Worm (Caenorhabditis elegans) whole organism, L3 larva: ENCODE data around the gene rpl-10.

Source experiments
- ZK546.5 ChIP-seq: sonication (generic microtip); optimal IDR thresholded peaks from 2 replicates; lab custom pipeline; 2017; ENCODE audit warnings: missing biosample characterization, missing genetic modification characterization
- aly-2 ChIP-seq: fragments of 150-350 bp; optimal IDR thresholded peaks from 2 replicates; lab custom pipeline; 2014; ENCODE audit warnings: missing biosample characterization, missing genetic modification characterization
- ceh-16 ChIP-seq: sonication (generic microtip); optimal IDR thresholded peaks from 2 replicates; lab custom pipeline; 2017; ENCODE audit warnings: missing biosample characterization, missing genetic modification characterization
- ceh-28 ChIP-seq: fragments of 150-350 bp; optimal IDR thresholded peaks from 2 replicates; lab custom pipeline; 2014; ENCODE audit warnings: missing biosample characterization, missing genetic modification reagents, missing genetic modification characterization
- ceh-9 ChIP-seq: sonication (generic microtip); optimal IDR thresholded peaks from 2 replicates; lab custom pipeline; 2018; ENCODE audit warnings: missing biosample characterization, missing genetic modification characterization
- daf-12 ChIP-seq: fragments of 150-350 bp; optimal IDR thresholded peaks from 2 replicates; lab custom pipeline; 2014; ENCODE audit warnings: missing biosample characterization, missing genetic modification reagents, missing genetic modification characterization
- elt-2 ChIP-seq: sonication (generic microtip); optimal IDR thresholded peaks from 2 replicates; lab custom pipeline; 2016; ENCODE audit warnings: missing genetic modification reagents, mild to moderate bottlenecking, missing genetic modification characterization, missing compliant biosample characterization
- elt-3 ChIP-seq, 3 experiments: fragments of 150-350 bp in 1 of 3; sonication (generic microtip) in 2 of 3; optimal IDR thresholded peaks; 2 replicates in 2 of 3; 4 replicates in 1 of 3; lab custom pipeline; 2014 to 2017; ENCODE audit warnings: missing biosample characterization in 3 of 3, missing genetic modification characterization in 3 of 3
- fkh-10 ChIP-seq: sonication (generic microtip); optimal IDR thresholded peaks from 2 replicates; lab custom pipeline; 2017; ENCODE audit warnings: missing biosample characterization, missing genetic modification reagents, missing genetic modification characterization
- fkh-2 ChIP-seq: fragments of 150-350 bp; optimal IDR thresholded peaks from 2 replicates; lab custom pipeline; 2014; ENCODE audit warnings: missing biosample characterization, missing genetic modification reagents, missing genetic modification characterization
- fos-1 ChIP-seq: fragments of 150-350 bp; optimal IDR thresholded peaks from 2 replicates; lab custom pipeline; 2014; ENCODE audit warnings: missing biosample characterization, missing genetic modification characterization
- hmg-11 ChIP-seq: sonication (generic microtip); optimal IDR thresholded peaks from 2 replicates; lab custom pipeline; 2016; ENCODE audit warnings: missing genetic modification characterization, missing compliant biosample characterization
- jun-1 ChIP-seq: fragments of 150-350 bp; optimal IDR thresholded peaks from 2 replicates; lab custom pipeline; 2014; ENCODE audit warnings: missing biosample characterization, missing genetic modification reagents, missing genetic modification characterization
- lin-15B ChIP-seq: fragments of 150-350 bp; optimal IDR thresholded peaks from 2 replicates; lab custom pipeline; 2014; ENCODE audit warnings: missing biosample characterization, missing genetic modification characterization
- lin-39 ChIP-seq: fragments of 150-350 bp; optimal IDR thresholded peaks from 2 replicates; lab custom pipeline; 2018; ENCODE audit warnings: missing biosample characterization, missing genetic modification reagents, missing genetic modification characterization
- lsy-12 ChIP-seq: sonication (generic microtip); optimal IDR thresholded peaks from 2 replicates; lab custom pipeline; 2016; ENCODE audit warnings: mild to moderate bottlenecking, missing genetic modification characterization, missing compliant biosample characterization
- mdl-1 ChIP-seq: fragments of 150-350 bp; optimal IDR thresholded peaks from 2 replicates; lab custom pipeline; 2014; ENCODE audit warnings: missing biosample characterization, missing genetic modification characterization
- mml-1 ChIP-seq: fragments of 150-350 bp; sonication (generic microtip); optimal IDR thresholded peaks from 3 replicates; lab custom pipeline; 2014; ENCODE audit warnings: missing biosample characterization, missing genetic modification characterization
- nfya-1 ChIP-seq: sonication (generic microtip); optimal IDR thresholded peaks from 2 replicates; lab custom pipeline; 2017; ENCODE audit warnings: missing genetic modification characterization, mild to moderate bottlenecking, missing compliant biosample characterization, antibody characterized with exemption, moderate library complexity; ENCODE audit not compliant: insufficient read depth
- nhr-11 ChIP-seq: fragments of 150-350 bp; optimal IDR thresholded peaks from 2 replicates; lab custom pipeline; 2014; ENCODE audit warnings: missing biosample characterization, missing genetic modification characterization
- nhr-23 ChIP-seq: fragments of 150-350 bp; optimal IDR thresholded peaks from 2 replicates; lab custom pipeline; 2014; ENCODE audit warnings: missing biosample characterization, missing genetic modification reagents, missing genetic modification characterization
- nhr-237 ChIP-seq: fragments of 150-350 bp; optimal IDR thresholded peaks from 2 replicates; lab custom pipeline; 2014; ENCODE audit warnings: missing biosample characterization, missing genetic modification characterization
- nhr-25 ChIP-seq: sonication (generic microtip); optimal IDR thresholded peaks from 2 replicates; lab custom pipeline; 2017; ENCODE audit warnings: missing biosample characterization, missing genetic modification characterization
- nhr-28 ChIP-seq: fragments of 150-350 bp; optimal IDR thresholded peaks from 2 replicates; lab custom pipeline; 2014; ENCODE audit warnings: missing biosample characterization, missing genetic modification characterization
- nhr-43 ChIP-seq: sonication (generic microtip); optimal IDR thresholded peaks from 2 replicates; lab custom pipeline; 2016; ENCODE audit warnings: mild to moderate bottlenecking, missing genetic modification characterization, missing compliant biosample characterization; ENCODE audit not compliant: poor library complexity, severe bottlenecking
- nhr-76 ChIP-seq: fragments of 150-350 bp; sonication (generic microtip); optimal IDR thresholded peaks from 5 replicates; lab custom pipeline; 2014; ENCODE audit warnings: missing biosample characterization, missing genetic modification characterization
- nhr-77 ChIP-seq: fragments of 150-350 bp; optimal IDR thresholded peaks from 2 replicates; lab custom pipeline; 2014; ENCODE audit warnings: missing biosample characterization, missing genetic modification characterization
- pha-4 ChIP-seq: fragments of 150-350 bp; optimal IDR thresholded peaks from 2 replicates; lab custom pipeline; 2014; ENCODE audit warnings: missing biosample characterization, missing genetic modification reagents, missing genetic modification characterization
- pqm-1 ChIP-seq: fragments of 150-350 bp; optimal IDR thresholded peaks from 2 replicates; lab custom pipeline; 2017; ENCODE audit warnings: missing biosample characterization, missing genetic modification characterization, inconsistent platforms
- sea-2 ChIP-seq: fragments of 150-350 bp; sonication (generic microtip); optimal IDR thresholded peaks from 4 replicates; lab custom pipeline; 2014; ENCODE audit warnings: missing biosample characterization, missing genetic modification reagents, missing genetic modification characterization
- skn-1 ChIP-seq: fragments of 150-350 bp; optimal IDR thresholded peaks from 2 replicates; lab custom pipeline; 2014; ENCODE audit warnings: missing biosample characterization, missing genetic modification characterization
- snpc-4 ChIP-seq: fragments of 150-350 bp; optimal IDR thresholded peaks from 2 replicates; lab custom pipeline; 2014; ENCODE audit warnings: missing biosample characterization, missing genetic modification characterization
- tbx-2 ChIP-seq: sonication (generic microtip); optimal IDR thresholded peaks from 2 replicates; lab custom pipeline; 2016; ENCODE audit warnings: mild to moderate bottlenecking, missing genetic modification characterization, missing compliant biosample characterization
- unc-62 ChIP-seq: fragments of 150-350 bp; sonication (generic microtip); optimal IDR thresholded peaks from 4 replicates; lab custom pipeline; 2014; ENCODE audit warnings: missing biosample characterization, missing genetic modification reagents, missing genetic modification characterization

rpl-10 gene

ce11 chrII:8143278-8143931, at the start of gene rpl-10, which contains the start of gene ints-11:
TSS of gene rpl-10 (plus strand) at chrII:8143881.
TSS of gene ints-11 (minus strand) at chrII:8143478.
- TF ChIP-seq mml-1 (tag; lab: Kevin White, UChicago) (no peak), nhr-23 (tag; lab: Kevin White, UChicago) (peak; percentile 71), daf-12 (tag; lab: Kevin White, UChicago) (no peak), lin-15B (tag; lab: Kevin White, UChicago) (peak; percentile 84), fkh-2 (tag; lab: Kevin White, UChicago) (no peak), pqm-1 (no peak), ZK546.5 (tag; lab: Kevin White, UChicago) (no peak), fos-1 (tag; lab: Kevin White, UChicago) (no peak), nhr-43 (tag; lab: Kevin White, UChicago) (no peak), ceh-28 (tag; lab: Kevin White, UChicago) (no peak), ceh-9 (tag; lab: Kevin White, UChicago) (no peak), elt-2 (tag; lab: Kevin White, UChicago) (peak; percentile 31), snpc-4 (tag; lab: Kevin White, UChicago) (peak; percentile 23), skn-1 (tag; lab: Kevin White, UChicago) (no peak), nhr-11 (tag; lab: Kevin White, UChicago) (no peak), sea-2 (GFP tag; lab: Kevin White, UChicago) (no peak), nhr-25 (tag; lab: Kevin White, UChicago) (peak; percentile 45), hmg-11 (tag; lab: Kevin White, UChicago) (peak; percentile 44), pha-4 (tag; lab: Kevin White, UChicago) (peak; percentile 81), lin-39 (tag; lab: Kevin White, UChicago) (peak; percentile 29), nfya-1 (peak; percentile 86), jun-1 (tag; lab: Kevin White, UChicago) (no peak)
- TF ChIP-seq, all 47 proteins: peak for 9

DNA sequence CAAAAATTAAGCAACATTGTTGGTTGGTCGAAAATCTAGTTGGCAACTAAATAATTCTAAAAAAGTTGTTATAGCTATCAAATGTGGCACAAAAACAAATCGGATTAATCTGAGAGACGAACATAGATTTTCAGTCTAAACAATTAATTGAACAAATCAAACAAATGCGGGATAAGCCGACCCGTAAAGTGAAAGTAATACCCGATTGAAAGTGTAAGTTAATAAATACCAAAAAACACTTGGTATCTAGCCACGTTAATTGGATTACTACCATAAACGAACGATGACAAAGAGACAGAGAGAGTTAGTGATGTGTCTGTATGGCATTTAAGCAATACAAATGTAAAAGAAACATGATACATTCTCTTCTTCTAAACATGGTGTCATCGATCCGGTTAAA, 49.8 kb upstream of the rpl-10 start:
- TF ChIP-seq ceh-16 (tag; lab: Kevin White, UChicago): no peak
- TF ChIP-seq nhr-77 (tag; lab: Kevin White, UChicago): no peak
- TF ChIP-seq nhr-25 (tag; lab: Kevin White, UChicago): peak; percentile 41
- TF ChIP-seq ZK546.5 (tag; lab: Kevin White, UChicago): no peak
- no peak for TF ChIP-seq unc-62
- no peak for TF ChIP-seq nhr-11 (tag; lab: Kevin White, UChicago)
- no peak for TF ChIP-seq lsy-12 (tag; lab: Kevin White, UChicago)

DNA sequence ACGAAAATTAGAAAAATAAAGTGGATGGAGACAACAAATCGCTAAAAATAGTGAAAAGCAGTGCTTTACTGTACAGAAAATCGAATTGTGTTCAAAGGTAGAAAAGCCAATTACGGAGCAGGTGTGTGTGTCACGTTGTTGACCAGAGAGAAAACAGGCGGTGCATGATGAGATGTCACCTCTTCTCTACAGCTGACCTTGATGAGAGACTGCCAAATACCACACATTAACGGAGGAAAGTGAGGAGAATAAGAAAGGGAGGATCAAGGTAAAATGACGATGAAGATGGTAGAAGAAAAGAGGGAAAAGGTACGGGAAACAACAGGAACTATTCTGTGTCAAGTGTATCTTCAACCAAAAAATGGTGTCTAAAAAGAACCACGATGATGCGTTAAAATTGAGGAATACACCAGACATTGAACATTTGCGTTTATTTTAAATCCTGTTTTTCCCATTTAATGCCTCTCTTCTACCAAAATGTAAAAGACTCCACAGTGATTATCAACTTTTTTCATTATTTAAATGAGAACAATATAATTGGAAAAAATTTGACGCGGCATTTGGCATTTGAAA, 44.4 kb upstream of the rpl-10 start:
- no peak for TF ChIP-seq nhr-237 (tag; lab: Kevin White, UChicago)
- TF ChIP-seq nhr-25 (tag; lab: Kevin White, UChicago): peak; percentile 66
- peak; percentile 23 for TF ChIP-seq nhr-23 (tag; lab: Kevin White, UChicago)
- TF ChIP-seq, all 47 proteins: peak for 2

DNA sequence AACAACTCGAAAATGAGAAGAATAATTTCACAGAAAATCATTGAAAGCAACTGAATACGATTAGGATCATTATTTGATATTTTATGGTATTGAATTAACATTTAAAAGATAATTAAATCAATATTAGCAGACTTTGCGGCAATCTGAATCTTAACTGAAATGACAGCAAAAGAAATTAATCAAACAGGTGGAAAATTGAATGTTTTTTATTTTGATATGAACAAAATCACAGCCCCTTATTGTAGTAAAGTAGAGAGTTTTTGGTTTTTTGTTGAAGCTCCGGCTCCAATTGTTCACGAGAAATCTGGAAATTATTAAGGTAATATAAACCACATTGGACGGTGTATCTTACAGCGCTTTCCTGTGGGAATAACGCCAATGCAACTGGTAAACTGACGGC, 41.6 kb upstream of the rpl-10 start, which contains the start of gene sre-2:
sre-2 (minus strand) TSS at position 101 of the 400 bp plus-strand sequence.
- TF ChIP-seq fkh-10 (GFP tag; lab: Kevin White, UChicago): no peak
- no peak for TF ChIP-seq unc-62
- TF ChIP-seq lin-15B (tag; lab: Kevin White, UChicago): no peak
- TF ChIP-seq nhr-28: no peak
- TF ChIP-seq nhr-11 (tag; lab: Kevin White, UChicago): no peak
- TF ChIP-seq pqm-1: no peak
- TF ChIP-seq jun-1 (tag; lab: Kevin White, UChicago): no peak
- TF ChIP-seq nhr-77 (tag; lab: Kevin White, UChicago): no peak
- TF ChIP-seq nhr-76 (tag; lab: Kevin White, UChicago): no peak
- TF ChIP-seq skn-1 (tag; lab: Kevin White, UChicago): no peak

DNA sequence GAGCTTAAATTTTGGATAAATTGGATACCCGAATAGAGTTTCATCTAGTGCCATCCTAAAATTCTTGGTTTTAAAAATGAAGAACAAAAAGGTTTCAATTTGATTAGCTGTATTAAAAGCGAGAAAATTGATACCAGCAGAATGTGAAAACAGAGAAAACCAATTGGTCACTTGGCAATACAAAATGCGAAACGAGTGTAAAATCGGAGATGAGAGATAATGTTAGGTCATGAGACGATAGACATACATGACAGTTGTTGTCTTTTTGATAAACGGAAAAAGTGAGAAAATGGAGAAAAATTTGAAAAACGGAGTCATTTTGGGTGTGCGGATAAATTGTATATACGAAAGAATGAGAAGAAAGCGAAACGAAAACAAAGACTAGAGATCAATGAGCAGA, 38.7 kb upstream of the rpl-10 start, which contains the start of gene sfxn-5:
sfxn-5 (minus strand) TSS at position 55 of the 400 bp plus-strand sequence.
- no peak for TF ChIP-seq aly-2 (tag; lab: Kevin White, UChicago)
- TF ChIP-seq tbx-2 (tag; lab: Kevin White, UChicago): no peak
- no peak for TF ChIP-seq nhr-77 (tag; lab: Kevin White, UChicago)
- TF ChIP-seq ceh-9 (tag; lab: Kevin White, UChicago): no peak
- TF ChIP-seq lsy-12 (tag; lab: Kevin White, UChicago): no peak
- TF ChIP-seq nfya-1: peak; percentile 33
- TF ChIP-seq mdl-1 (tag; lab: Kevin White, UChicago): no peak
- TF ChIP-seq mml-1 (tag; lab: Kevin White, UChicago): no peak
- TF ChIP-seq elt-3 (tag; optimal IDR thresholded peaks at IDR 0.05; lab: Kevin White, UChicago): no peak
- TF ChIP-seq pha-4 (tag; lab: Kevin White, UChicago): no peak
- peak; percentile 17 for TF ChIP-seq elt-2 (tag; lab: Kevin White, UChicago)
- no peak for TF ChIP-seq snpc-4 (tag; lab: Kevin White, UChicago)
